Fruit fly (Drosophila melanogaster) whole organism, embryonic: ENCODE results near the gene CG14340.

Experiments
- Awh ChIP-seq: fragments of 200-800 bp; sonication (Bioruptor generic); IDR thresholded peaks from 2 replicates; pipeline ENCODE4, ENCODE4 v1.3.6; 2022; ENCODE audit warnings: missing biosample characterization, missing genetic modification characterization
- CG10543 ChIP-seq: fragments of 200-800 bp; sonication (Bioruptor generic); optimal IDR thresholded peaks from 3 replicates; lab custom pipeline; 2017; ENCODE audit warnings: missing biosample characterization, mild to moderate bottlenecking, missing genetic modification characterization, moderate library complexity
- CG13775 ChIP-seq: fragments of 200-800 bp; sonication (Bioruptor generic); optimal IDR thresholded peaks from 3 replicates; lab custom pipeline; 2017; ENCODE audit warnings: missing biosample characterization, mild to moderate bottlenecking, missing genetic modification characterization
- CG1603 ChIP-seq: fragments of 200-800 bp; sonication (Bioruptor generic); optimal IDR thresholded peaks from 2 replicates; lab custom pipeline; 2019; ENCODE audit warnings: missing biosample characterization, mild to moderate bottlenecking, missing genetic modification characterization, moderate library complexity
- CG1792 ChIP-seq: fragments of 200-800 bp; sonication (Bioruptor generic); optimal IDR thresholded peaks from 2 replicates; lab custom pipeline; 2016; ENCODE audit warnings: missing biosample characterization, missing genetic modification characterization
- CG2712 ChIP-seq: fragments of 200-800 bp; optimal IDR thresholded peaks from 3 replicates; lab custom pipeline; 2019; ENCODE audit warnings: missing biosample characterization, mild to moderate bottlenecking, missing genetic modification characterization, moderate library complexity
- CG32767 ChIP-seq: fragments of 200-800 bp; sonication (Bioruptor generic); IDR thresholded peaks from 2 replicates; pipeline ENCODE4 v1.3.6; 2022; ENCODE audit warnings: missing biosample characterization, missing genetic modification characterization
- CG3847 ChIP-seq: fragments of 200-800 bp; sonication (Bioruptor generic); IDR thresholded peaks from 2 replicates; pipeline ENCODE4 v1.3.6; 2022; ENCODE audit warnings: missing biosample characterization, missing genetic modification characterization
- CG42726 ChIP-seq: fragments of 200-800 bp; sonication (Bioruptor generic); IDR thresholded peaks from 2 replicates; pipeline ENCODE4 v1.3.6; 2022; ENCODE audit warnings: missing biosample characterization, missing genetic modification characterization; ENCODE audit not compliant: partially characterized antibody
- CG4328 ChIP-seq: fragments of 200-800 bp; sonication (Bioruptor generic); optimal IDR thresholded peaks from 3 replicates; lab custom pipeline; 2017; ENCODE audit warnings: missing biosample characterization, missing genetic modification reagents, missing genetic modification characterization
- CG8281 ChIP-seq: fragments of 200-800 bp; sonication (Bioruptor generic); optimal IDR thresholded peaks from 2 replicates; lab custom pipeline; 2018; ENCODE audit warnings: missing biosample characterization, mild to moderate bottlenecking, missing genetic modification characterization, moderate library complexity
- CG8359 ChIP-seq: fragments of 200-800 bp; sonication (Bioruptor generic); optimal IDR thresholded peaks from 2 replicates; lab custom pipeline; 2017; ENCODE audit warnings: missing biosample characterization, mild to moderate bottlenecking, missing genetic modification characterization, borderline replicate concordance
- CG8944 ChIP-seq: fragments of 200-800 bp; sonication (Bioruptor generic); optimal IDR thresholded peaks from 3 replicates; lab custom pipeline; 2016; ENCODE audit warnings: missing biosample characterization, missing genetic modification characterization
- Camta ChIP-seq: fragments of 200-800 bp; sonication (Bioruptor generic); optimal IDR thresholded peaks from 2 replicates; lab custom pipeline; 2016; ENCODE audit warnings: missing biosample characterization, missing genetic modification characterization
- CoRest ChIP-seq: fragments of 200-800 bp; sonication (Bioruptor generic); optimal IDR thresholded peaks from 3 replicates; lab custom pipeline; 2018; ENCODE audit warnings: missing biosample characterization, mild to moderate bottlenecking, missing genetic modification characterization, moderate library complexity
- HLH3B ChIP-seq: fragments of 200-800 bp; sonication (Bioruptor generic); IDR thresholded peaks from 2 replicates; pipeline ENCODE4 v1.3.6; 2022; ENCODE audit warnings: missing biosample characterization, missing genetic modification characterization
- Lim3 ChIP-seq: fragments of 200-800 bp; sonication (Bioruptor generic); IDR thresholded peaks from 2 replicates; pipeline ENCODE4 v1.3.6; 2022; ENCODE audit warnings: missing biosample characterization, missing genetic modification characterization
- MESR4 ChIP-seq: fragments of 200-800 bp; sonication (Bioruptor generic); optimal IDR thresholded peaks from 2 replicates; lab custom pipeline; 2018; ENCODE audit warnings: missing biosample characterization, mild to moderate bottlenecking, missing genetic modification characterization, moderate library complexity
- Nf-YB ChIP-seq: fragments of 200-800 bp; sonication (Bioruptor generic); optimal IDR thresholded peaks from 3 replicates; lab custom pipeline; 2019; ENCODE audit warnings: missing biosample characterization, mild to moderate bottlenecking, missing genetic modification characterization, moderate library complexity
- Ptx1 ChIP-seq: fragments of 200-800 bp; sonication (Bioruptor generic); IDR thresholded peaks from 2 replicates; pipeline ENCODE4 v1.3.6; 2022; ENCODE audit warnings: missing biosample characterization, missing genetic modification characterization
- Side ChIP-seq: fragments of 200-800 bp; sonication (Bioruptor generic); optimal IDR thresholded peaks from 2 replicates; lab custom pipeline; 2016; ENCODE audit warnings: missing biosample characterization, missing genetic modification characterization
- Sox100B ChIP-seq: fragments of 200-800 bp; sonication (Bioruptor generic); optimal IDR thresholded peaks from 3 replicates; lab custom pipeline; 2018; ENCODE audit warnings: missing biosample characterization, mild to moderate bottlenecking, missing genetic modification characterization
- Xrp1 ChIP-seq: fragments of 200-800 bp; sonication (Bioruptor generic); IDR thresholded peaks from 2 replicates; pipeline ENCODE4 v1.3.6; 2022; ENCODE audit warnings: missing biosample characterization, missing genetic modification characterization
- az2 ChIP-seq: fragments of 200-800 bp; sonication (Bioruptor generic); optimal IDR thresholded peaks from 3 replicates; lab custom pipeline; 2016; ENCODE audit warnings: missing biosample characterization, missing genetic modification characterization
- cg ChIP-seq: fragments of 200-800 bp; sonication (Bioruptor generic); optimal IDR thresholded peaks from 3 replicates; lab custom pipeline; 2019; ENCODE audit warnings: missing biosample characterization, mild to moderate bottlenecking, missing genetic modification characterization, moderate library complexity
- chn ChIP-seq: fragments of 200-800 bp; sonication (Bioruptor generic); optimal IDR thresholded peaks from 2 replicates; lab custom pipeline; 2016; ENCODE audit warnings: missing biosample characterization, missing genetic modification characterization
- corto ChIP-seq: fragments of 200-800 bp; sonication (Bioruptor generic); optimal IDR thresholded peaks from 2 replicates; lab custom pipeline; 2016; ENCODE audit warnings: missing biosample characterization, mild to moderate bottlenecking, missing genetic modification characterization, moderate library complexity
- dpn ChIP-seq, 2 experiments: fragments of 200-800 bp; sonication (Bioruptor generic); optimal IDR thresholded peaks; 3 replicates each; lab custom pipeline; 2016; ENCODE audit warnings: missing biosample characterization in 2 of 2, missing genetic modification characterization in 2 of 2
- en ChIP-seq: fragments of 200-800 bp; sonication (Bioruptor generic); optimal IDR thresholded peaks from 2 replicates; lab custom pipeline; 2016; ENCODE audit warnings: missing biosample characterization, missing genetic modification characterization
- gem ChIP-seq: fragments of 200-800 bp; sonication (Bioruptor generic); optimal IDR thresholded peaks from 2 replicates; lab custom pipeline; 2019; ENCODE audit warnings: missing biosample characterization, mild to moderate bottlenecking, missing genetic modification characterization, moderate library complexity
- gfzf ChIP-seq: fragments of 200-800 bp; sonication (Bioruptor generic); optimal IDR thresholded peaks from 2 replicates; lab custom pipeline; 2016; ENCODE audit warnings: missing biosample characterization, mild to moderate bottlenecking, missing genetic modification characterization, moderate library complexity
- jumu ChIP-seq: fragments of 200-800 bp; sonication (Bioruptor generic); optimal IDR thresholded peaks from 3 replicates; lab custom pipeline; 2016; ENCODE audit warnings: missing biosample characterization, missing genetic modification characterization
- lbe ChIP-seq: fragments of 200-800 bp; sonication (Bioruptor generic); optimal IDR thresholded peaks from 2 replicates; lab custom pipeline; 2016; ENCODE audit warnings: missing biosample characterization, mild to moderate bottlenecking, missing genetic modification characterization
- lilli ChIP-seq: fragments of 200-800 bp; sonication (Bioruptor generic); optimal IDR thresholded peaks from 3 replicates; lab custom pipeline; 2016; ENCODE audit warnings: missing biosample characterization, missing genetic modification characterization
- pb ChIP-seq: fragments of 200-800 bp; sonication (Bioruptor generic); optimal IDR thresholded peaks from 3 replicates; lab custom pipeline; 2016; ENCODE audit warnings: missing biosample characterization, missing genetic modification characterization
- pfk ChIP-seq: fragments of 200-800 bp; sonication (Bioruptor generic); optimal IDR thresholded peaks from 2 replicates; lab custom pipeline; 2018; ENCODE audit warnings: missing biosample characterization, mild to moderate bottlenecking, missing genetic modification characterization, moderate library complexity
- pum ChIP-seq: fragments of 200-800 bp; sonication (Bioruptor generic); optimal IDR thresholded peaks from 2 replicates; lab custom pipeline; 2016; ENCODE audit warnings: missing biosample characterization, missing genetic modification characterization
- repo ChIP-seq: fragments of 200-800 bp; sonication (Bioruptor generic); optimal IDR thresholded peaks from 2 replicates; lab custom pipeline; 2016; ENCODE audit warnings: missing biosample characterization, missing genetic modification characterization
- row ChIP-seq: fragments of 200-800 bp; sonication (Bioruptor generic); IDR thresholded peaks from 3 replicates; pipeline ENCODE4 v1.3.6; 2022; ENCODE audit warnings: missing biosample characterization, missing genetic modification characterization
- run ChIP-seq: fragments of 200-800 bp; sonication (Bioruptor generic); optimal IDR thresholded peaks from 3 replicates; lab custom pipeline; 2018; ENCODE audit warnings: missing biosample characterization, mild to moderate bottlenecking, missing genetic modification characterization
- sc ChIP-seq, 3 experiments: fragments of >200 bp in 2 of 3; fragments of 200-800 bp in 1 of 3; sonication (Bioruptor generic) in 1 of 3; optimal IDR thresholded peaks; 2 replicates in 2 of 3; 3 replicates in 1 of 3; lab custom pipeline; 2017; ENCODE audit warnings: mild to moderate bottlenecking in 1 of 3, missing biosample characterization in 1 of 3, missing genetic modification characterization in 1 of 3, missing genetic modification reagents in 1 of 3
- sens-2 ChIP-seq: fragments of 200-800 bp; sonication (Bioruptor generic); IDR thresholded peaks from 2 replicates; pipeline ENCODE4 v1.3.6; 2022; ENCODE audit warnings: missing biosample characterization, missing genetic modification characterization
- slbo ChIP-seq: fragments of 200-800 bp; sonication (Bioruptor generic); IDR thresholded peaks from 2 replicates; pipeline ENCODE4 v1.3.6; 2022; ENCODE audit warnings: missing biosample characterization, missing genetic modification characterization
- stwl ChIP-seq: fragments of 200-800 bp; sonication (Bioruptor generic); optimal IDR thresholded peaks from 3 replicates; lab custom pipeline; 2018; ENCODE audit warnings: missing biosample characterization, mild to moderate bottlenecking, missing genetic modification characterization, moderate library complexity
- tio ChIP-seq: fragments of 200-800 bp; sonication (Bioruptor generic); optimal IDR thresholded peaks from 2 replicates; lab custom pipeline; 2017; ENCODE audit warnings: missing biosample characterization, missing genetic modification characterization, inconsistent platforms
- trem ChIP-seq: fragments of 200-800 bp; optimal IDR thresholded peaks from 3 replicates; lab custom pipeline; 2019; ENCODE audit warnings: missing biosample characterization, mild to moderate bottlenecking, missing genetic modification characterization, moderate library complexity
- zen ChIP-seq: fragments of 200-800 bp; sonication (Bioruptor generic); optimal IDR thresholded peaks from 3 replicates; lab custom pipeline; 2018; ENCODE audit warnings: missing biosample characterization, mild to moderate bottlenecking, missing genetic modification characterization, moderate library complexity

The CG14340 gene

DNA sequence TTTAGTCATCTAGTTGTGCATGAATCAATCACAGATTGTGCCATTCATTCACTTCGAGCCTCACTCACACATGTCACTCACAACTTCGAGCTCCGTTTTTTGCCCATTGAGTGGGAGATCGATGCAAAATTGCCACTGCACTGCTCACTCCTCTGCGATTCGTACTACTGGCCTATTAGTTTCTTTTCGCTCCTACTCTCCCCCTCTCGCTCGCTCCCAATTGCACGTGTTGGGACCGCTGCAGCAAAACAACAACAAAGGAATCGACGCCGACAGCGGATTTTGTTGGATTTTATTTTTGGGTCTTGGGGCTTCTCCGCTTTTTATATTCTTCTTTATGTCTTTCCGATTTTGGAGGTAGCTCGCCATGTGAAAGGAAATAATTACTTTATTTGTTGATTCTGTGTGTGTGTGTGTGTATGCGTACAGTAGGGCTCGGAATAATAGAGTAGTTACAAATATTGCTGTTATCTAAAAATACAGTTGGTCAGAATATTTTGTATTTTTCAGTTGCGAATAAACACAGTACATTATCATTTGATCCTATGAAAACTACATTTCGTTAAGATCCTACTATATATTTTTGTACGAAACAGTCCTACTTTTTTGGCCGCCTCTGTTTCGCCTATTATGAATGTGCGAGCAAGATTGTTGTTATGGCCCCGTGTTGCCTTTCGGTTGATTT, 38.4 kb upstream of the CG14340 start (continued):
- TF ChIP-seq az2, result peak; percentile 80
- TF ChIP-seq stwl (tag; lab: Kevin White, UChicago), result peak; percentile 14
- TF ChIP-seq Sox100B (GFP tag; lab: Kevin White, UChicago), result peak; percentile 79
- TF ChIP-seq, all 482 proteins: peak for 348

DNA sequence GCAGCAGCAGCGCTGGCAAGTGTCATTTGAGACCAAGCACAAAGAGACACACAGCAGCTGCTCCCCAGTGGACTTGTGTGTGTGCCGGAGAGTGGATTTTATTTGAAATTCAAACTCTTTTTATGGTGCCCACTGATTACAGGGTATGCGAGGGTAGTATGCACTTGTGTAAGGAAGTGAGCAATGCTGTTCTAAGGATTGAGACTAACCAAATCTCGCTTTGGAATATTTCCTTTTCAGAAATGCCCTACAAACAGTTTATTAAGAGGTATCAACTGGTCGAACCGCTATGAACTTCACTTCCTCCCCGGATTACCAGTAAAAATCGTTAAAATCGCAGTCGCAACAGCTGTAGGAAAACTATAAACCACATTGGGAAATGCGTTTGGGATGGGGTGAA, 37.0 kb upstream of the CG14340 start:
- TF ChIP-seq CG3847, result peak; percentile 81
- TF ChIP-seq tio, result no peak
- peak; percentile 95 for TF ChIP-seq HLH3B (GFP tag; lab: Robert Waterston, UW)
- no peak for TF ChIP-seq CG42726 (GFP tag; lab: Robert Waterston, UW)
- TF ChIP-seq CG2712 (tag; lab: Kevin White, UChicago), result peak; percentile 93
- peak; percentile 85 for TF ChIP-seq CG13775
- TF ChIP-seq CG1603 (tag; lab: Kevin White, UChicago), result peak; percentile 98
- peak; percentile 95 for TF ChIP-seq Awh (GFP tag; lab: Robert Waterston, UW)
- TF ChIP-seq CG8281 (tag; lab: Kevin White, UChicago), result peak; percentile 61
- TF ChIP-seq pb (GFP tag; lab: Kevin White, UChicago), result peak; percentile 92
- TF ChIP-seq CoRest (tag; lab: Kevin White, UChicago), result peak; percentile 90
- TF ChIP-seq dpn (GFP tag; optimal IDR thresholded peaks at IDR 0.05; lab: Kevin White, UChicago), result peak; percentile 93 to 95
- peak; percentile 90 for TF ChIP-seq lilli (GFP tag; lab: Kevin White, UChicago)
- TF ChIP-seq en (GFP tag; lab: Kevin White, UChicago), result peak; percentile 88
- TF ChIP-seq CG8944, result peak; percentile 96
- peak; percentile 98 for TF ChIP-seq chn (GFP tag; lab: Kevin White, UChicago)
- no peak for TF ChIP-seq pfk (GFP tag; lab: Kevin White, UChicago)
- peak; percentile 90 for TF ChIP-seq zen (tag; lab: Kevin White, UChicago)
- TF ChIP-seq Camta (GFP tag; lab: Kevin White, UChicago), result peak; percentile 93
- TF ChIP-seq pum, result peak; percentile 94
- peak; percentile 48 for TF ChIP-seq MESR4 (GFP tag; lab: Kevin White, UChicago)
- TF ChIP-seq Lim3 (GFP tag; lab: Robert Waterston, UW), result peak; percentile 87
- TF ChIP-seq jumu (GFP tag; lab: Kevin White, UChicago), result peak; percentile 95
- peak; percentile 95 for TF ChIP-seq Ptx1
- peak; percentile 96 for TF ChIP-seq gem (tag; lab: Kevin White, UChicago)
- TF ChIP-seq sc (optimal IDR thresholded peaks at IDR 0.05; lab: Kevin White, UChicago), result no peak
- TF ChIP-seq sc (GFP tag; optimal IDR thresholded peaks at IDR 0.05; lab: Kevin White, UChicago), result peak; percentile 95
- TF ChIP-seq row (GFP tag; lab: Robert Waterston, UW), result peak; percentile 96
- peak; percentile 88 for TF ChIP-seq trem
- TF ChIP-seq gfzf (GFP tag; lab: Kevin White, UChicago), result no peak
- no peak for TF ChIP-seq CG10543
- TF ChIP-seq CG8359 (GFP tag; lab: Kevin White, UChicago), result peak; percentile 76
- TF ChIP-seq repo (GFP tag; lab: Kevin White, UChicago), result peak; percentile 89
- TF ChIP-seq CG1792, result peak; percentile 85
- peak; percentile 85 for TF ChIP-seq Side (GFP tag; lab: Kevin White, UChicago)
- TF ChIP-seq corto (GFP tag; lab: Kevin White, UChicago), result no peak
- peak; percentile 91 for TF ChIP-seq slbo (GFP tag; lab: Robert Waterston, UW)
- peak; percentile 97 for TF ChIP-seq Xrp1
- TF ChIP-seq CG4328, result no peak
- peak; percentile 51 for TF ChIP-seq cg
- TF ChIP-seq sens-2 (GFP tag; lab: Robert Waterston, UW), result peak; percentile 92
- peak; percentile 67 for TF ChIP-seq Nf-YB
- peak; percentile 62 for TF ChIP-seq run (tag; lab: Kevin White, UChicago)
- no peak for TF ChIP-seq lbe (GFP tag; lab: Kevin White, UChicago)
- peak; percentile 90 for TF ChIP-seq CG32767
